Worm (Caenorhabditis elegans) whole organism, early embryonic: ENCODE data around the gene dlg-1.

ENCODE experiments used
- B0310.2 ChIP-seq: sonication (generic microtip); optimal IDR thresholded peaks from 2 replicates; lab custom pipeline; 2016; ENCODE audit warnings: mild to moderate bottlenecking, missing genetic modification characterization, missing compliant biosample characterization
- ama-1 ChIP-seq: fragments of 150-350 bp; optimal IDR thresholded peaks from 2 replicates; lab custom pipeline; 2014
- ceh-13 ChIP-seq: fragments of 200-800 bp; sonication (Bioruptor generic); optimal IDR thresholded peaks from 2 replicates; lab custom pipeline; 2018; ENCODE audit warnings: mild to moderate bottlenecking, missing genetic modification characterization, missing compliant biosample characterization
- ceh-36 ChIP-seq: sonication (generic microtip); optimal IDR thresholded peaks from 2 replicates; lab custom pipeline; 2016; ENCODE audit warnings: missing genetic modification characterization, inconsistent platforms, missing compliant biosample characterization
- ets-7 ChIP-seq: sonication (generic microtip); optimal IDR thresholded peaks from 2 replicates; lab custom pipeline; 2016; ENCODE audit warnings: missing genotype, missing genetic modification characterization, missing compliant biosample characterization
- flt-1 ChIP-seq: fragments of 200-800 bp; sonication (Bioruptor generic); IDR thresholded peaks from 2 replicates; pipeline ENCODE4 v1.3.6; 2022; ENCODE audit warnings: missing genetic modification characterization, missing compliant biosample characterization
- hmbx-1 ChIP-seq: sonication (generic microtip); optimal IDR thresholded peaks from 2 replicates; lab custom pipeline; 2016; ENCODE audit warnings: mild to moderate bottlenecking, missing genetic modification characterization, missing compliant biosample characterization
- hnd-1 ChIP-seq: sonication (generic microtip); optimal IDR thresholded peaks from 2 replicates; lab custom pipeline; 2016; ENCODE audit warnings: missing genetic modification characterization, missing compliant biosample characterization
- pes-1 ChIP-seq: fragments of 200-800 bp; sonication (Bioruptor generic); IDR thresholded peaks from 2 replicates; pipeline ENCODE4 v1.3.6; 2022; ENCODE audit warnings: missing genetic modification reagents, missing genetic modification characterization, missing compliant biosample characterization
- sea-1 ChIP-seq: fragments of 200-800 bp; sonication (Bioruptor generic); conservative IDR thresholded peaks from 2 replicates; pipeline ENCODE4 v1.3.6; 2022; ENCODE audit warnings: missing genetic modification characterization, missing compliant biosample characterization
- tbx-11 ChIP-seq: fragments of 200-800 bp; sonication (Bioruptor generic); IDR thresholded peaks from 2 replicates; pipeline ENCODE4 v1.3.6; 2022; ENCODE audit warnings: missing genetic modification characterization, missing compliant biosample characterization

DNA sequence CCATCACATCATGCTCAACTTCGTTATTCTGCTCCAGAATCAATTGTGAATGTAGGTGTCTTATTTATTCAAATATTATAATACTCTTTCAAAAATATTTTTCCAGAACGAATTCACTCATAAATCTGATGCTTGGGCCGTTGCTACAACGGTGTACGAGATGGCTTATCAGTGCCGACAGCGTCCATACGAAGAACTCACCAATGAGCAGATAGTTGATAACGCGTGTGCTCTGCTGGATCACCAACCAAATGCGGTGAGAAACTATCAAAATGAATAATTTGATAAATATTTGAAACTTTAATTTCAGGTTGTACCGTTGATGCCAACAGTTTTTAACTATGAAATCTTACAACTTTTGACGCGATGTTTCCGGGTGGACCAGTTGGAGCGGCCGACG lies 13.9 kb upstream of the dlg-1 start:
- TF ChIP-seq ama-1 (lab: Kevin White, UChicago) (no peak), B0310.2 (tag; lab: Kevin White, UChicago) (no peak), sea-1 (no peak), hnd-1 (tag; lab: Kevin White, UChicago) (no peak), flt-1 (GFP tag; lab: Robert Waterston, UW) (no peak), hmbx-1 (tag; lab: Kevin White, UChicago) (no peak), pes-1 (no peak), ets-7 (tag; lab: Kevin White, UChicago) (no peak), ceh-13 (no peak), ceh-36 (no peak), tbx-11 (GFP tag; lab: Robert Waterston, UW) (no peak)
